Fruit fly (Drosophila melanogaster) Kc167 (cell line): ENCODE results near the gene CG2021.

Source experiments
- Myc ChIP-seq: fragments of >200 bp; optimal IDR thresholded peaks from 2 replicates; lab custom pipeline; 2017; ENCODE audit warnings: missing external identifiers
- psq ChIP-seq: fragments of >200 bp; optimal IDR thresholded peaks from 2 replicates; lab custom pipeline; 2017; ENCODE audit warnings: missing external identifiers

dm6 chr3L:1741655-1742551, 35.3 kb downstream of the CG2021 start:
- TF ChIP-seq psq (lab: Kevin White, UChicago) = no peak
- no peak for TF ChIP-seq Myc (lab: Kevin White, UChicago)
